Fruit fly (Drosophila melanogaster): ENCODE data around the gene CG13081.
A peak's percentile ranks its signal among the peaks of the same experiment; 100 is the strongest.

DNA sequence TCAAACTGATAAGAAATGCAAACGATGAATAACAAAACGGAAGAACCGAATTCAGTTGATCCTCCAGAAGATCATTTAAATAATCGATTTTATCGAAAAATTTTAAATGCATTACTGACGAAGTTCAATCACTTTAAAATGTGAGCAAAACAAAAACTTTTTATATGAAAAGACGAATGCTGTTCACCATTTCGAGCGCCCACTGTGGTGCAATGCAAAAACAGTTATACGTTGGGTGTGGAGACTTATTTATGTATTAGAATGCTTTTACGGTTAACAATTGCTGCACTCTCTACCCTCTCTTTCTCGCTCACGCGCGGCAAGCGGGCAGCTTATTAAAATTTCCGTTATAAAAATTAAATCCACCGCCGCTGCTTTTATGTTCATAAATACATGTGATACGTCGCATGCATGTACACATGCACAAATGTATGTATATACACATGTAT lies 30.4 kb downstream of the CG13081 start:
- TF ChIP-seq CG11294 (GFP tag; IDR thresholded peaks at IDR 0.05): no peak
- peak; percentile 56; the same call in 2 of the 3 replicates for TF ChIP-seq CG6163 (GFP tag; IDR thresholded peaks at IDR 0.05)
- TF ChIP-seq CG15336 (GFP tag; IDR thresholded peaks at IDR 0.05): peak; percentile 27; the same call in 1 of the 2 replicates
